Worm (Caenorhabditis elegans) whole organism, young adult: ENCODE data around the gene set-1.
A peak's percentile ranks its signal among the peaks of the same experiment; 100 is the strongest.

Experiments
- C06A6.2 ChIP-seq: fragments of 200-800 bp; sonication (Bioruptor generic); conservative IDR thresholded peaks from 2 replicates; pipeline ENCODE4 v1.3.6; 2022; ENCODE audit warnings: missing genetic modification characterization, missing compliant biosample characterization
- F22D6.2 ChIP-seq: sonication (generic microtip); optimal IDR thresholded peaks from 2 replicates; lab custom pipeline; 2016; ENCODE audit warnings: mild to moderate bottlenecking, missing genetic modification characterization, missing compliant biosample characterization
- F39B2.1 ChIP-seq: fragments of 200-800 bp; sonication (Bioruptor generic); IDR thresholded peaks from 2 replicates; pipeline ENCODE4 v1.3.6; 2022; ENCODE audit warnings: missing genetic modification reagents, missing genetic modification characterization, missing compliant biosample characterization
- F49E8.2 ChIP-seq: sonication (generic microtip); optimal IDR thresholded peaks from 3 replicates; lab custom pipeline; 2017; ENCODE audit warnings: missing genetic modification characterization, mild to moderate bottlenecking, missing compliant biosample characterization, antibody characterized with exemption, moderate library complexity; ENCODE audit not compliant: insufficient read depth
- F57A8.1 ChIP-seq: fragments of 200-800 bp; sonication (Bioruptor generic); optimal IDR thresholded peaks from 2 replicates; lab custom pipeline; 2018; ENCODE audit warnings: mild to moderate bottlenecking, missing genetic modification characterization, moderate library complexity, missing compliant biosample characterization
- K11D2.4 ChIP-seq: fragments of 200-800 bp; sonication (Bioruptor generic); IDR thresholded peaks from 2 replicates; pipeline ENCODE4 v1.3.6; 2022; ENCODE audit warnings: missing genetic modification reagents, missing genetic modification characterization, missing compliant biosample characterization
- K12H6.12 ChIP-seq: fragments of 200-800 bp; sonication (Bioruptor generic); optimal IDR thresholded peaks from 2 replicates; lab custom pipeline; 2018; ENCODE audit warnings: mild to moderate bottlenecking, missing genetic modification characterization, missing compliant biosample characterization
- Y53F4B.3 ChIP-seq: fragments of 200-800 bp; sonication (Bioruptor generic); IDR thresholded peaks from 2 replicates; pipeline ENCODE4 v1.3.6; 2022; ENCODE audit warnings: missing genetic modification reagents, missing genetic modification characterization, missing compliant biosample characterization
- Y79H2A.3 ChIP-seq: fragments of 200-800 bp; sonication (Bioruptor generic); conservative IDR thresholded peaks from 2 replicates; pipeline ENCODE4 v1.3.6; 2022; ENCODE audit warnings: missing genetic modification reagents, missing genetic modification characterization, missing compliant biosample characterization
- atf-7 ChIP-seq: sonication (generic microtip); optimal IDR thresholded peaks from 2 replicates; lab custom pipeline; 2017; ENCODE audit warnings: mild to moderate bottlenecking, missing genetic modification characterization, missing compliant biosample characterization
- cebp-1 ChIP-seq, 2 experiments: fragments of 200-800 bp in 1 of 2; sonication (Bioruptor generic) in 1 of 2; sonication (generic microtip) in 1 of 2; IDR thresholded peaks in 1 of 2; optimal IDR thresholded peaks in 1 of 2; 2 replicates each; pipeline versions ENCODE4 v1.3.6 to Lab custom; 2017 to 2022; ENCODE audit warnings: missing compliant biosample characterization in 2 of 2, missing genetic modification characterization in 2 of 2, mild to moderate bottlenecking in 1 of 2, missing genetic modification reagents in 1 of 2, moderate library complexity in 1 of 2
- ceh-27 ChIP-seq: fragments of 200-800 bp; sonication (Bioruptor generic); optimal IDR thresholded peaks from 2 replicates; lab custom pipeline; 2018; ENCODE audit warnings: mild to moderate bottlenecking, missing genetic modification characterization, moderate library complexity, missing compliant biosample characterization
- ceh-79 ChIP-seq: sonication (generic microtip); optimal IDR thresholded peaks from 2 replicates; lab custom pipeline; 2017; ENCODE audit warnings: mild to moderate bottlenecking, missing genetic modification characterization, missing compliant biosample characterization
- dox-1 ChIP-seq: fragments of 200-800 bp; sonication (Bioruptor generic); IDR thresholded peaks from 2 replicates; pipeline ENCODE4 v1.3.6; 2022; ENCODE audit warnings: missing genetic modification reagents, missing genetic modification characterization, missing compliant biosample characterization
- dpl-1 ChIP-seq: fragments of 150-350 bp; optimal IDR thresholded peaks from 2 replicates; lab custom pipeline; 2014; ENCODE audit warnings: missing biosample characterization, missing genetic modification reagents, missing genetic modification characterization
- egl-18 ChIP-seq: fragments of 200-800 bp; sonication (Bioruptor generic); IDR thresholded peaks from 2 replicates; pipeline ENCODE4 v1.3.6; 2022; ENCODE audit warnings: missing genetic modification reagents, missing genetic modification characterization, missing compliant biosample characterization
- egrh-3 ChIP-seq: fragments of 200-800 bp; sonication (Bioruptor generic); IDR thresholded peaks from 2 replicates; pipeline ENCODE4 v1.3.6; 2022; ENCODE audit warnings: missing genetic modification reagents, missing genetic modification characterization, missing compliant biosample characterization
- ekl-4 ChIP-seq: fragments of 200-800 bp; sonication (Bioruptor generic); IDR thresholded peaks from 2 replicates; pipeline ENCODE4 v1.3.6; 2022; ENCODE audit warnings: missing genetic modification reagents, missing genetic modification characterization, missing compliant biosample characterization
- him-1 ChIP-seq: sonication (generic microtip); optimal IDR thresholded peaks from 2 replicates; lab custom pipeline; 2016; ENCODE audit warnings: missing genotype, missing genetic modification reagents, missing genetic modification characterization, missing compliant biosample characterization
- hlh-12 ChIP-seq: sonication (generic microtip); optimal IDR thresholded peaks from 2 replicates; lab custom pipeline; 2016; ENCODE audit warnings: missing genetic modification characterization, missing compliant biosample characterization
- hlh-26 ChIP-seq: fragments of 200-800 bp; sonication (Bioruptor generic); conservative IDR thresholded peaks from 2 replicates; pipeline ENCODE4 v1.3.6; 2022; ENCODE audit warnings: missing genetic modification reagents, missing genetic modification characterization, missing compliant biosample characterization
- hsf-1 ChIP-seq: fragments of 200-800 bp; sonication (Bioruptor generic); IDR thresholded peaks from 2 replicates; pipeline ENCODE4 v1.3.6; 2022; ENCODE audit warnings: missing genetic modification reagents, missing genetic modification characterization, missing compliant biosample characterization
- let-526 ChIP-seq: fragments of 200-800 bp; sonication (Bioruptor generic); IDR thresholded peaks from 2 replicates; pipeline ENCODE4 v1.3.6; 2022; ENCODE audit warnings: missing genetic modification reagents, missing genetic modification characterization, missing compliant biosample characterization
- let-607 ChIP-seq, 2 experiments: fragments of 200-800 bp in 1 of 2; sonication (Bioruptor generic) in 1 of 2; sonication (generic microtip) in 1 of 2; optimal IDR thresholded peaks; 2 replicates each; lab custom pipeline; 2016 to 2018; ENCODE audit warnings: mild to moderate bottlenecking in 2 of 2, missing compliant biosample characterization in 2 of 2, missing genetic modification characterization in 2 of 2, moderate library complexity in 2 of 2, missing genotype in 1 of 2
- lin-26 ChIP-seq: fragments of 200-800 bp; sonication (Bioruptor generic); IDR thresholded peaks from 2 replicates; pipeline ENCODE4 v1.3.6; 2022; ENCODE audit warnings: missing genetic modification reagents, missing genetic modification characterization, missing compliant biosample characterization
- lin-40 ChIP-seq: sonication (generic microtip); optimal IDR thresholded peaks from 2 replicates; lab custom pipeline; 2016; ENCODE audit warnings: missing genetic modification characterization, mild to moderate bottlenecking, missing compliant biosample characterization, missing genotype, missing genetic modification reagents
- madf-10 ChIP-seq: sonication (generic microtip); optimal IDR thresholded peaks from 2 replicates; lab custom pipeline; 2016; ENCODE audit warnings: mild to moderate bottlenecking, missing genetic modification characterization, missing compliant biosample characterization
- madf-6 ChIP-seq: fragments of 200-800 bp; sonication (Bioruptor generic); IDR thresholded peaks from 2 replicates; pipeline ENCODE4 v1.3.6; 2022; ENCODE audit warnings: missing genetic modification reagents, missing genetic modification characterization, missing compliant biosample characterization
- madf-8 ChIP-seq: fragments of 200-800 bp; sonication (Bioruptor generic); conservative IDR thresholded peaks from 2 replicates; pipeline ENCODE4 v1.3.6; 2022; ENCODE audit warnings: missing genetic modification reagents, missing genetic modification characterization, missing compliant biosample characterization
- mxl-1 ChIP-seq: sonication (generic microtip); optimal IDR thresholded peaks from 2 replicates; lab custom pipeline; 2016; ENCODE audit warnings: missing genetic modification characterization, missing compliant biosample characterization
- nfya-2 ChIP-seq: fragments of 200-800 bp; sonication (Bioruptor generic); IDR thresholded peaks from 2 replicates; pipeline ENCODE4 v1.3.6; 2022; ENCODE audit warnings: missing genetic modification reagents, missing genetic modification characterization, missing compliant biosample characterization
- nfyb-1 ChIP-seq: fragments of 200-800 bp; sonication (Bioruptor generic); IDR thresholded peaks from 2 replicates; pipeline ENCODE4 v1.3.6; 2022; ENCODE audit warnings: missing genetic modification reagents, missing genetic modification characterization, missing compliant biosample characterization
- nhr-120 ChIP-seq: fragments of 200-800 bp; sonication (Bioruptor generic); IDR thresholded peaks from 2 replicates; pipeline ENCODE4 v1.3.6; 2022; ENCODE audit warnings: missing genetic modification characterization, missing compliant biosample characterization
- nhr-90 ChIP-seq: sonication (generic microtip); optimal IDR thresholded peaks from 2 replicates; lab custom pipeline; 2016; ENCODE audit warnings: missing genotype, mild to moderate bottlenecking, missing genetic modification characterization, missing compliant biosample characterization
- pbrm-1 ChIP-seq: fragments of 200-800 bp; sonication (Bioruptor generic); IDR thresholded peaks from 2 replicates; pipeline ENCODE4 v1.3.6; 2022; ENCODE audit warnings: missing genetic modification reagents, missing genetic modification characterization, missing compliant biosample characterization
- pha-4 ChIP-seq: fragments of 150-350 bp; sonication (generic microtip); optimal IDR thresholded peaks from 2 replicates; lab custom pipeline; 2014; ENCODE audit warnings: missing biosample characterization, missing genetic modification reagents, missing genetic modification characterization
- repo-1 ChIP-seq: sonication (generic microtip); optimal IDR thresholded peaks from 2 replicates; lab custom pipeline; 2017; ENCODE audit warnings: mild to moderate bottlenecking, missing genetic modification characterization, missing compliant biosample characterization
- sea-2 ChIP-seq: fragments of 200-800 bp; sonication (Bioruptor generic); IDR thresholded peaks from 2 replicates; pipeline ENCODE4 v1.3.6; 2022; ENCODE audit warnings: missing genetic modification characterization, missing compliant biosample characterization
- snpc-1.1 ChIP-seq: sonication (generic microtip); optimal IDR thresholded peaks from 2 replicates; lab custom pipeline; 2017; ENCODE audit warnings: missing genetic modification characterization, mild to moderate bottlenecking, missing compliant biosample characterization, antibody characterized with exemption, moderate library complexity, missing genotype, missing genetic modification reagents; ENCODE audit not compliant: insufficient read depth
- snpc-3.4 ChIP-seq: sonication (generic microtip); optimal IDR thresholded peaks from 2 replicates; lab custom pipeline; 2017; ENCODE audit warnings: missing genetic modification characterization, mild to moderate bottlenecking, missing compliant biosample characterization, antibody characterized with exemption, moderate library complexity, missing genotype, missing genetic modification reagents
- snpc-4 ChIP-seq, 5 experiments: fragments of 150-350 bp in 1 of 5; sonication (generic microtip) in 4 of 5; optimal IDR thresholded peaks; 2 replicates each; lab custom pipeline; 2014 to 2018; ENCODE audit warnings: missing genetic modification characterization in 5 of 5, missing biosample characterization in 3 of 5, antibody characterized with exemption in 2 of 5, mild to moderate bottlenecking in 2 of 5, missing compliant biosample characterization in 2 of 5, missing genotype in 2 of 5, moderate library complexity in 2 of 5, missing genetic modification reagents in 1 of 5
- sptf-2 ChIP-seq: fragments of 200-800 bp; sonication (Bioruptor generic); optimal IDR thresholded peaks from 2 replicates; lab custom pipeline; 2018; ENCODE audit warnings: mild to moderate bottlenecking, missing genetic modification characterization, missing compliant biosample characterization
- tbx-9 ChIP-seq: sonication (generic microtip); optimal IDR thresholded peaks from 2 replicates; lab custom pipeline; 2016; ENCODE audit warnings: borderline replicate concordance, missing genetic modification characterization, inconsistent platforms, missing compliant biosample characterization
- tlf-1 ChIP-seq: fragments of 200-800 bp; sonication (Bioruptor generic); optimal IDR thresholded peaks from 2 replicates; lab custom pipeline; 2018; ENCODE audit warnings: mild to moderate bottlenecking, missing genetic modification characterization, missing compliant biosample characterization
- unc-62 ChIP-seq: fragments of 150-350 bp; optimal IDR thresholded peaks from 2 replicates; lab custom pipeline; 2014; ENCODE audit warnings: missing biosample characterization, missing genetic modification reagents, missing genetic modification characterization
- zfh-2 ChIP-seq: fragments of 200-800 bp; sonication (Bioruptor generic); conservative IDR thresholded peaks from 2 replicates; pipeline ENCODE4 v1.3.6; 2022; ENCODE audit warnings: missing genetic modification reagents, missing genetic modification characterization, missing compliant biosample characterization
- ztf-6 ChIP-seq: fragments of 200-800 bp; sonication (Bioruptor generic); IDR thresholded peaks from 2 replicates; pipeline ENCODE4 v1.3.6; 2022; ENCODE audit warnings: missing genetic modification reagents, missing genetic modification characterization, missing compliant biosample characterization

The set-1 gene

ce11 chrIII:6462610-6463009 lies 10.4 kb upstream of the set-1 start, which contains the start of gene T26A5.8 (continued):
- TF ChIP-seq nhr-120 (GFP tag; lab: Robert Waterston, UW) (0 out of 2 replicates have a peak, but pooled peaks have one; percentile 22), cebp-1 (GFP tag; IDR thresholded peaks at IDR 0.05; lab: Robert Waterston, UW) (no peak), cebp-1 (tag; optimal IDR thresholded peaks at IDR 0.05; lab: Kevin White, UChicago) (peak; percentile 26), C06A6.2 (GFP tag; lab: Robert Waterston, UW) (no peak), unc-62 (no peak), nfya-2 (GFP tag; lab: Robert Waterston, UW) (no peak), madf-6 (GFP tag; lab: Robert Waterston, UW) (peak; percentile 65), egl-18 (GFP tag; lab: Robert Waterston, UW) (0 out of 2 replicates have a peak, but pooled peaks have one; percentile 42), pbrm-1 (GFP tag; lab: Robert Waterston, UW) (no peak; the same call in 1 of the 2 replicates), dpl-1 (GFP tag; lab: Kevin White, UChicago) (no peak), atf-7 (peak; percentile 33), let-607 (tag; optimal IDR thresholded peaks at IDR 0.05; lab: Kevin White, UChicago) (peak in 1 of 2 experiments; percentile 24), egrh-3 (GFP tag; lab: Robert Waterston, UW) (no peak), tbx-9 (tag; lab: Kevin White, UChicago) (no peak), lin-26 (0 out of 2 replicates have a peak, but pooled peaks have one; percentile 56), zfh-2 (GFP tag; lab: Robert Waterston, UW) (0 out of 2 replicates have a peak, but pooled peaks have one; percentile 22), F49E8.2 (tag; lab: Kevin White, UChicago) (peak; percentile 51), madf-8 (no peak), snpc-1.1 (tag; lab: Kevin White, UChicago) (no peak), F57A8.1 (no peak), mxl-1 (tag; lab: Kevin White, UChicago) (no peak), sea-2 (GFP tag; lab: Robert Waterston, UW) (no peak), snpc-4 (GFP tag; optimal IDR thresholded peaks at IDR 0.05; lab: Kevin White, UChicago) (no peak), snpc-4 (tag; optimal IDR thresholded peaks at IDR 0.05; lab: Kevin White, UChicago) (peak in 2 of 4 experiments; percentile 10 to 19), snpc-3.4 (tag; lab: Kevin White, UChicago) (peak; percentile 73), dox-1 (GFP tag; lab: Robert Waterston, UW) (no peak), ekl-4 (GFP tag; lab: Robert Waterston, UW) (peak; percentile 88), pha-4 (tag; lab: Kevin White, UChicago) (no peak), ceh-79 (tag; lab: Kevin White, UChicago) (no peak), hlh-12 (tag; lab: Kevin White, UChicago) (no peak), F22D6.2 (no peak), ceh-27 (GFP tag; lab: Kevin White, UChicago) (no peak), hlh-26 (GFP tag; lab: Robert Waterston, UW) (no peak), tlf-1 (GFP tag; lab: Kevin White, UChicago) (peak; percentile 11), ztf-6 (GFP tag; lab: Robert Waterston, UW) (no peak), K11D2.4 (GFP tag; lab: Robert Waterston, UW) (no peak), him-1 (tag; lab: Kevin White, UChicago) (no peak), nfyb-1 (GFP tag; lab: Robert Waterston, UW) (peak; percentile 56), lin-40 (tag; lab: Kevin White, UChicago) (peak; percentile 39), K12H6.12 (tag; lab: Kevin White, UChicago) (no peak), Y53F4B.3 (no peak), Y79H2A.3 (GFP tag; lab: Robert Waterston, UW) (0 out of 2 replicates have a peak, but pooled peaks have one; percentile 45), F39B2.1 (GFP tag; lab: Robert Waterston, UW) (no peak), hsf-1 (GFP tag; lab: Robert Waterston, UW) (peak; percentile 73), sptf-2 (no peak), let-526 (GFP tag; lab: Robert Waterston, UW) (no peak), nhr-90 (tag; lab: Kevin White, UChicago) (peak; percentile 7), repo-1 (tag; lab: Kevin White, UChicago) (peak; percentile 44), madf-10 (tag; lab: Kevin White, UChicago) (no peak)
